Fruit fly (Drosophila melanogaster): Measurements from ENCODE around the gene futsch.

The futsch gene

dm6 chrX:1470562-1470961, 61.7 kb downstream of the futsch start, which contains the start of gene pck (continued):
- TF ChIP-seq zen (tag; optimal IDR thresholded peaks at IDR 0.05) (peak; percentile 45), Xbp1 (GFP tag; optimal IDR thresholded peaks at IDR 0.05) (peak; percentile 69), CG8944 (GFP tag; optimal IDR thresholded peaks at IDR 0.05) (peak; percentile 48), CG1603 (tag; optimal IDR thresholded peaks at IDR 0.05) (peak; percentile 83), Dip3 (GFP tag; optimal IDR thresholded peaks at IDR 0.05) (peak; percentile 63), bcd (GFP tag; optimal IDR thresholded peaks at IDR 0.05) (peak; percentile 27), sisA (GFP tag; IDR thresholded peaks at IDR 0.05) (peak; percentile 70), CG3726 (GFP tag; IDR thresholded peaks at IDR 0.05) (0 out of 3 replicates have a peak, but pooled peaks have one; percentile 25), stwl (tag; optimal IDR thresholded peaks at IDR 0.05) (peak; percentile 42), scrt (GFP tag; optimal IDR thresholded peaks at IDR 0.05) (no peak), cas (GFP tag; IDR thresholded peaks at IDR 0.05) (no peak), jing (GFP tag; optimal IDR thresholded peaks at IDR 0.05) (no peak), cad (GFP tag; optimal IDR thresholded peaks at IDR 0.05) (no peak), Sry-δ (GFP tag; optimal IDR thresholded peaks at IDR 0.05) (peak; percentile 89), CG10274 (GFP tag; optimal IDR thresholded peaks at IDR 0.05) (no peak), HLH4C (GFP tag; IDR thresholded peaks at IDR 0.05; ENCODE audit: partially characterized antibody) (peak; percentile 56; the same call in 2 of the 3 replicates), CG30020 (tag; optimal IDR thresholded peaks at IDR 0.05) (peak; percentile 50), mirr (GFP tag; optimal IDR thresholded peaks at IDR 0.05) (no peak), zen2 (GFP tag; IDR thresholded peaks at IDR 0.05; ENCODE audit: partially characterized antibody) (no peak; the same call in 2 of the 3 replicates), crp (GFP tag; optimal IDR thresholded peaks at IDR 0.05) (peak in 1 of 2 experiments; percentile 37), CG1602 (GFP tag; optimal IDR thresholded peaks at IDR 0.05) (peak; percentile 59), CG15696 (tag; optimal IDR thresholded peaks at IDR 0.05) (peak; percentile 59), Antp (GFP tag; optimal IDR thresholded peaks at IDR 0.05) (peak; percentile 63), CG12942 (GFP tag; optimal IDR thresholded peaks at IDR 0.05) (peak; percentile 66), CG7987 (GFP tag; optimal IDR thresholded peaks at IDR 0.05) (no peak), bsh (GFP tag; optimal IDR thresholded peaks at IDR 0.05) (peak in 1 of 2 experiments; percentile 76), lov (optimal IDR thresholded peaks at IDR 0.05) (no peak), lov (GFP tag; IDR thresholded peaks at IDR 0.05) (peak; percentile 75; the same call in 1 of the 3 replicates), C15 (GFP tag; IDR thresholded peaks at IDR 0.05) (no peak), trem (tag; optimal IDR thresholded peaks at IDR 0.05) (peak; percentile 77), CG9215 (GFP tag; IDR thresholded peaks at IDR 0.05) (peak; percentile 52), HHEX (GFP tag; optimal IDR thresholded peaks at IDR 0.05) (peak; percentile 6), sima (GFP tag; optimal IDR thresholded peaks at IDR 0.05) (no peak), Doc3 (GFP tag; IDR thresholded peaks at IDR 0.05; ENCODE audit: partially characterized antibody) (peak; percentile 35; the same call in 1 of the 3 replicates), CG14710 (tag; optimal IDR thresholded peaks at IDR 0.05) (peak; percentile 75), CG2712 (tag; optimal IDR thresholded peaks at IDR 0.05) (peak; percentile 70), insv (GFP tag; optimal IDR thresholded peaks at IDR 0.05) (no peak), CG13775 (GFP tag; optimal IDR thresholded peaks at IDR 0.05) (peak; percentile 69), Sox102F (GFP tag; optimal IDR thresholded peaks at IDR 0.05) (peak; percentile 67), schlank (tag; optimal IDR thresholded peaks at IDR 0.05) (no peak), az2 (GFP tag; optimal IDR thresholded peaks at IDR 0.05) (peak; percentile 71), NfI (GFP tag; optimal IDR thresholded peaks at IDR 0.05) (peak; percentile 35), CG9727 (GFP tag; optimal IDR thresholded peaks at IDR 0.05) (peak; percentile 69), sens (GFP tag) (peak; percentile 97), en (GFP tag; optimal IDR thresholded peaks at IDR 0.05) (peak; percentile 7), Scr (GFP tag; IDR thresholded peaks at IDR 0.05; ENCODE audit: partially characterized antibody) (peak; percentile 67), sr (GFP tag; IDR thresholded peaks at IDR 0.05) (no peak; the same call in 2 of the 3 replicates), Meics (GFP tag; optimal IDR thresholded peaks at IDR 0.05) (peak; percentile 34), D19B (GFP tag; optimal IDR thresholded peaks at IDR 0.05) (no peak), nom (GFP tag; optimal IDR thresholded peaks at IDR 0.05) (peak; percentile 13)

All from whole organism, embryonic.